Fruit fly (Drosophila melanogaster): ENCODE data around the gene CG16710.

CG16710 gene

dm6 chr3R:23713901-23714300 lies 31.6 kb downstream of the CG16710 start (continued):
- peak; percentile 63 for TF ChIP-seq spab (GFP tag; optimal IDR thresholded peaks at IDR 0.05)
- TF ChIP-seq fd59A (GFP tag; optimal IDR thresholded peaks at IDR 0.05): peak; percentile 38
- peak; percentile 69 for TF ChIP-seq Eip93F (GFP tag; optimal IDR thresholded peaks at IDR 0.05)
- peak; percentile 90 for TF ChIP-seq CG31627 (GFP tag; optimal IDR thresholded peaks at IDR 0.05)
- peak; percentile 84 for TF ChIP-seq Sox14 (GFP tag; optimal IDR thresholded peaks at IDR 0.05)
- peak; percentile 52 for TF ChIP-seq CG9139 (GFP tag; optimal IDR thresholded peaks at IDR 0.05)
- peak; percentile 56 for TF ChIP-seq eg (GFP tag; IDR thresholded peaks at IDR 0.05)
- peak; percentile 38 for TF ChIP-seq CG6854 (GFP tag; optimal IDR thresholded peaks at IDR 0.05)

- no peak for TF ChIP-seq Hr4 (GFP tag; optimal IDR thresholded peaks at IDR 0.05)
- no peak for TF ChIP-seq CG8119 (GFP tag; IDR thresholded peaks at IDR 0.05)
- TF ChIP-seq fd59A (GFP tag; optimal IDR thresholded peaks at IDR 0.05): no peak
- TF ChIP-seq CG34406 (GFP tag; optimal IDR thresholded peaks at IDR 0.05): no peak
- TF ChIP-seq Hr39 (GFP tag; optimal IDR thresholded peaks at IDR 0.05): no peak
- peak; percentile 65 for TF ChIP-seq vri (GFP tag; optimal IDR thresholded peaks at IDR 0.05)
These were observed 32.5 kb downstream of the CG16710 start for dm6 chr3R:23714852-23715251.

- no peak for TF ChIP-seq CG3919 (GFP tag; optimal IDR thresholded peaks at IDR 0.05)
- TF ChIP-seq CG11902 (GFP tag; optimal IDR thresholded peaks at IDR 0.05): no peak
- no peak for TF ChIP-seq CG6792 (GFP tag; optimal IDR thresholded peaks at IDR 0.05)
- TF ChIP-seq CG4318 (GFP tag; optimal IDR thresholded peaks at IDR 0.05): no peak
- TF ChIP-seq lz (GFP tag; optimal IDR thresholded peaks at IDR 0.05): no peak
- TF ChIP-seq CG7368 (GFP tag; optimal IDR thresholded peaks at IDR 0.05): no peak
- TF ChIP-seq CG6163 (GFP tag; IDR thresholded peaks at IDR 0.05): no peak
- TF ChIP-seq Blimp-1 (GFP tag; optimal IDR thresholded peaks at IDR 0.05): no peak
- no peak for TF ChIP-seq Gug (GFP tag; IDR thresholded peaks at IDR 0.05)
- no peak for TF ChIP-seq CG34406 (GFP tag; optimal IDR thresholded peaks at IDR 0.05)
- no peak for TF ChIP-seq esn (GFP tag; optimal IDR thresholded peaks at IDR 0.05)
These were observed 36.1 kb downstream of the CG16710 start, which contains the start of gene nau for dm6 chr3R:23718297-23718941. Gene nau (minus strand): TSS chr3R:23718357.

- TF ChIP-seq cyc (GFP tag; optimal IDR thresholded peaks at IDR 0.05) (no peak), eg (GFP tag; IDR thresholded peaks at IDR 0.05) (no peak), CG6854 (GFP tag; optimal IDR thresholded peaks at IDR 0.05) (no peak), CG32006 (GFP tag; optimal IDR thresholded peaks at IDR 0.05) (no peak), salr (GFP tag; optimal IDR thresholded peaks at IDR 0.05) (no peak), CG16779 (tag; optimal IDR thresholded peaks at IDR 0.05) (no peak), acj6 (GFP tag; optimal IDR thresholded peaks at IDR 0.05) (no peak), lz (GFP tag; optimal IDR thresholded peaks at IDR 0.05) (no peak), CG11762 (GFP tag; optimal IDR thresholded peaks at IDR 0.05; ENCODE audit: insufficient read depth) (no peak), Eip93F (GFP tag; optimal IDR thresholded peaks at IDR 0.05) (no peak), fd59A (GFP tag; optimal IDR thresholded peaks at IDR 0.05) (no peak), CG31627 (GFP tag; optimal IDR thresholded peaks at IDR 0.05) (no peak), CG11294 (GFP tag; IDR thresholded peaks at IDR 0.05) (no peak), CG10631 (GFP tag; optimal IDR thresholded peaks at IDR 0.05) (no peak), net (GFP tag; optimal IDR thresholded peaks at IDR 0.05) (no peak)
These were observed 39.2 kb downstream of the CG16710 start, which contains the start of gene CG10232 for dm6 chr3R:23721525-23721924. Gene CG10232 (minus strand): TSS chr3R:23721625.

dm6 chr3R:23721936-23722335 lies 39.6 kb downstream of the CG16710 start:
- TF ChIP-seq Hr38 (GFP tag; optimal IDR thresholded peaks at IDR 0.05) (no peak), fd85E (GFP tag; optimal IDR thresholded peaks at IDR 0.05) (no peak), acj6 (GFP tag; optimal IDR thresholded peaks at IDR 0.05) (no peak), CG6792 (GFP tag; optimal IDR thresholded peaks at IDR 0.05) (no peak), CG6163 (GFP tag; IDR thresholded peaks at IDR 0.05) (no peak), CG6276 (GFP tag; optimal IDR thresholded peaks at IDR 0.05) (no peak), ss (GFP tag; optimal IDR thresholded peaks at IDR 0.05) (no peak), Eip78C (GFP tag) (no peak), CG15336 (GFP tag; IDR thresholded peaks at IDR 0.05) (no peak), fd59A (GFP tag; optimal IDR thresholded peaks at IDR 0.05) (no peak), salr (GFP tag; optimal IDR thresholded peaks at IDR 0.05) (no peak), Gug (GFP tag; IDR thresholded peaks at IDR 0.05) (no peak), achi (GFP tag; optimal IDR thresholded peaks at IDR 0.05) (no peak), Met (GFP tag; optimal IDR thresholded peaks at IDR 0.05) (no peak), CG31627 (GFP tag; optimal IDR thresholded peaks at IDR 0.05) (peak; percentile 33), Smox (GFP tag; optimal IDR thresholded peaks at IDR 0.05) (peak; percentile 6), fkh (GFP tag; optimal IDR thresholded peaks at IDR 0.05) (peak; percentile 97), CG32006 (GFP tag; optimal IDR thresholded peaks at IDR 0.05) (no peak), CG6808 (GFP tag; optimal IDR thresholded peaks at IDR 0.05) (no peak), CG11902 (GFP tag; optimal IDR thresholded peaks at IDR 0.05) (no peak), Blimp-1 (GFP tag; optimal IDR thresholded peaks at IDR 0.05) (no peak)
